Worm (Caenorhabditis elegans) whole organism, midembryonic: ENCODE results near the gene rab-19.

Experiments used
- T22C8.4 ChIP-seq: fragments of 200-800 bp; sonication (Bioruptor generic); IDR thresholded peaks from 2 replicates; pipeline ENCODE4 v1.3.6; 2022; ENCODE audit warnings: missing genetic modification characterization, missing compliant biosample characterization
- cog-1 ChIP-seq: sonication (generic microtip); optimal IDR thresholded peaks from 2 replicates; lab custom pipeline; 2016; ENCODE audit warnings: missing genetic modification characterization, missing compliant biosample characterization
- flt-1 ChIP-seq: fragments of 200-800 bp; sonication (Bioruptor generic); IDR thresholded peaks from 2 replicates; pipeline ENCODE4 v1.3.6; 2022; ENCODE audit warnings: missing genetic modification characterization, missing compliant biosample characterization
- klf-2 ChIP-seq: fragments of 200-800 bp; sonication (Bioruptor generic); conservative IDR thresholded peaks from 2 replicates; pipeline ENCODE4 v1.3.6; 2022; ENCODE audit warnings: missing genetic modification reagents, missing genetic modification characterization, missing compliant biosample characterization
- med-1 ChIP-seq: sonication (generic microtip); optimal IDR thresholded peaks from 2 replicates; lab custom pipeline; 2017; ENCODE audit warnings: missing genetic modification characterization, mild to moderate bottlenecking, missing compliant biosample characterization, antibody characterized with exemption, missing genetic modification reagents; ENCODE audit not compliant: insufficient read depth
- ref-1 ChIP-seq: fragments of 200-800 bp; sonication (Bioruptor generic); conservative IDR thresholded peaks from 2 replicates; pipeline ENCODE4 v1.3.6; 2022; ENCODE audit warnings: missing genetic modification reagents, missing genetic modification characterization, missing compliant biosample characterization
- ztf-23 ChIP-seq: fragments of 200-800 bp; sonication (Bioruptor generic); IDR thresholded peaks from 2 replicates; pipeline ENCODE4 v1.3.6; 2022; ENCODE audit warnings: missing genetic modification reagents, missing genetic modification characterization, missing compliant biosample characterization
- ztf-29 ChIP-seq: fragments of 200-800 bp; sonication (Bioruptor generic); IDR thresholded peaks from 2 replicates; pipeline ENCODE4 v1.3.6; 2022; ENCODE audit warnings: missing genetic modification reagents, missing genetic modification characterization, missing compliant biosample characterization

DNA sequence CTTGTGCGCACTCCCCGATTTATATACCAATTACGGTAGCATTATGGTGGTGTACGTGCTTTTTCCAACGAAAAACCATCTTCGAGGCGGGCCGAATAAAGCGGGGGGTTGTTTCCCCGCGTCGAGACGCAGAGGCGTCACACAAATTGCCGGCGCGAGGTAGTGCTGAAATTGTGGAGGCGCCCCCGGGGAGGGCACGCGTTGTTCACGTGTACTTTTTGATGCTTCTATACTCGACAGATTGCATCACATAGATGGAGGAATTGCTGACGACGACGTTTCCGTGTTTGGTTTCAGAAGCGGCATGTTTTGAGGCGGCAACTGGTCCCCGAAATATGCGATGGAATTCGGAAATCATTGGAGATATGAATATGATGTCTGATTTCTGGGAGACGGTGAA lies 11.1 kb upstream of the rab-19 start:
- TF ChIP-seq T22C8.4, result no peak
- TF ChIP-seq med-1 (GFP tag; lab: Kevin White, UChicago), result no peak
- TF ChIP-seq klf-2 (GFP tag; lab: Robert Waterston, UW), result no peak
- no peak for TF ChIP-seq flt-1 (GFP tag; lab: Robert Waterston, UW)
- TF ChIP-seq cog-1, result no peak
- TF ChIP-seq ref-1 (GFP tag; lab: Robert Waterston, UW), result no peak
- no peak for TF ChIP-seq ztf-29 (GFP tag; lab: Robert Waterston, UW)
- TF ChIP-seq ztf-23 (GFP tag; lab: Robert Waterston, UW), result 0 out of 2 replicates have a peak, but pooled peaks have one; percentile 49
